Worm (Caenorhabditis elegans) whole organism, dauer: Measurements from ENCODE around the gene ZK1037.6.
"Not testable (repeated sequence)": the region's sequence is repeated elsewhere in the genome, so short reads cannot be mapped to it uniquely, and the experiment has no call there.

ENCODE experiments used
- unc-62 ChIP-seq: sonication (generic microtip); optimal IDR thresholded peaks from 2 replicates; lab custom pipeline; 2017; ENCODE audit warnings: missing biosample characterization, missing genetic modification reagents, missing genetic modification characterization

ZK1037.6 gene

DNA sequence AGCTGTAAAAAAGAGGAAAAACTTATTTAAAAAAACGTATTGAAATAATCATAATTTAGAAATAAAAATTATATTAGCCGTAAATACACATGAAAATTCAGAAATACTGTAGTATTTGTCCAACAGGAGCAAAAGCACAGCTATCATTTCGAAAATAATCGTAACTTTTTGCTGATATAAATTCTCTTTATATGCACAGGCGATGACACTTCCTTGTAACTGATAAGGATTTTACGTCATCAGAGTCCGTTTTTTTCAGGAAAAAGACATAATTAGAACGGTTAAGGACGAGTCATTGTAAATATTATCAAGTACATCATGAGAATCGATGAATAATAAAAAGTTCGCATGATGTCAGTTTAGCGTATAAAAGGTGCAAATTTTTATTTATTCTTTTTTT is 4.2 kb downstream of the ZK1037.6 start:
- no peak for TF ChIP-seq unc-62 (GFP tag; lab: Kevin White, UChicago)

DNA sequence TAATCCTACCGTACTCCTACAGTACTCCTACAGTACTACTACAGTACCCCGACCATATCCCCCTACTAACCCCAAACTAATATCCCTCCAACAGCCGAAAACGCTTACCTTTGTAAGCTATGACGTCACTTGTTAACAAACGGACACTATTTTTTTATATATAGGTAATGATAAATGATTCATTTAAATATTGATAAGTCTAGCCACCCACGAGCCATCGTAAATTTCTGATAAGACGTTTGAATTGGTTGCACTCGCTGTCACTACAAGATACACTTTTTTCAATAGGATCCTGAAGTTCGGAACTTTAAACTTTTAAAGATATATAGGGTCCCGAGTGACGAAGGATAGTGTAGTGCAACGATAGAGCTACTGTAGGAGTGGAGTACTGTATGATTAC is 4.9 kb downstream of the ZK1037.6 start, which contains the start of gene nhr-247:
nhr-247 (plus strand) TSS at position 330 of the 400 bp plus-strand sequence.
- TF ChIP-seq unc-62 (GFP tag; lab: Kevin White, UChicago) = not testable (repeated sequence)

DNA sequence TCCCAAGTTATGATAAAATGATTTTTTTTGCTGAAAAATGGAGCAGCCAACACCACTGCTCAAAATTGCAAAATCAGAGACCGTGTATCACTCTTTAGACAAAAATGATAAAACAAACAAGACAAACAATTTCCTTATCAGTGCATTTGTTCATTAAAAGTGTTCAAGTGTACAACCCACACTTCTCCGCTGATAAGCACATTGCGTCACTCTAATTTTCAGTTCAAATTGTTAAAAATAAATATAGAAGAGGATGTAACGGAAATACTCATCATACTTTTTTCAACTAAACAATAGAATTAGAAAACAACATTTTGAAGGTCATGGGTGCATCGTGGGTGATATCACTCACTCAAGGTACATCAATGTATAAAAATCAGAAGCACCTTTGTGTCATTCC is 9.0 kb downstream of the ZK1037.6 start, which contains the start of gene nhr-291:
nhr-291 (plus strand) TSS at position 324 of the 400 bp plus-strand sequence.
- TF ChIP-seq unc-62 (GFP tag; lab: Kevin White, UChicago) = no peak

DNA sequence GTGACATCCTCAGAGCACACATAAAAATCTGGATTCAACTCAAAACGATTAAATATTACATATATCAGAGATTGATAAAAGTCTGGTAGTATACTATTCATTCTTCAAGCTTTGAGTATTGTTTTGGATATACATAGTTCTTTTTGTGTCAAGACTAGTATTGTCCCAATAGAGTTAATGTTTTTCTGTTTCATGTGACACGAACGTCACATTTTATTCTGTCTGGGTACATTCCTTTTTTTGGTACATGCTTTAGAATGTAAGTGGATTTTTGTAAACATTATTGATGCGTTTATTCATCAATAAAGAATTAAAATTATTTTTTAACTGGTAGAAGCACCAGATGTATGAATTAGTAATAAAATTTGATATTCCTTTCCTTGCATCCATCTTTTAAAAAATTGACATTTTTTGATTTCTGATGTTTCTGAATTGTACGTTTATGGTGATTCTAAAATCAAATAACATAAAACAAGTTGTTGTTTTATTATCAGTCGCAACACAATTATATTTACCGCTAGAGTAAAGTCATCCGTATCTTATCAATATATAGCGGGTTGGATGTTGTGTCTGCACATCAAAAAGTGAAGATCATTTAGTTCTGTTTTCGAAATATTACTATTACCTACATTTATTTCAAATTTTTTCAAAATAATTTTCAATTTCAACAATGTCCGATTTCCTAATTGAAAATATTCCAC is 11.6 kb downstream of the ZK1037.6 start, which contains the start of the genes srt-22 and nhr-246:
srt-22 (minus strand) TSS at position 101 of the 701 bp plus-strand sequence.
nhr-246 (plus strand) TSS at position 651 of the 701 bp plus-strand sequence.
- no peak for TF ChIP-seq unc-62 (GFP tag; lab: Kevin White, UChicago)

DNA sequence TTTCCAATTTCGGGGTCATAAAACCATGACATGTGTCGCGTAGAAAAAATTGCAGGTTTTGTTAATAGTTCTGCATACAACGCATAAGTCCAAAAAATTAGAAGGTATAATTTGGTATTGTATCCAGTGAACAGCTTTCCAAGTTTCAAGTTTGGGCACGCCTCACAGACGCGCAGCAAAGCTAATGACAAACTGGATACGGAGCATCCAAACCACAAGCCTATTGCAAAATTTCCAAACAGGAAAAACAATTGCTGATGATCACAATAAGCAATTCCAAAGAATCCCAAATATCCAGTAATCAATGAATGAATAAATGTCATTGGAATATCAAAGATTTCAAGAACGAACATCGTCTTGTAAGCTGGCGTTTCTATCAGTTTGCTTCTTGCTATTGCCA is 14.1 kb downstream of the ZK1037.6 start:
- TF ChIP-seq unc-62 (GFP tag; lab: Kevin White, UChicago) = no peak

DNA sequence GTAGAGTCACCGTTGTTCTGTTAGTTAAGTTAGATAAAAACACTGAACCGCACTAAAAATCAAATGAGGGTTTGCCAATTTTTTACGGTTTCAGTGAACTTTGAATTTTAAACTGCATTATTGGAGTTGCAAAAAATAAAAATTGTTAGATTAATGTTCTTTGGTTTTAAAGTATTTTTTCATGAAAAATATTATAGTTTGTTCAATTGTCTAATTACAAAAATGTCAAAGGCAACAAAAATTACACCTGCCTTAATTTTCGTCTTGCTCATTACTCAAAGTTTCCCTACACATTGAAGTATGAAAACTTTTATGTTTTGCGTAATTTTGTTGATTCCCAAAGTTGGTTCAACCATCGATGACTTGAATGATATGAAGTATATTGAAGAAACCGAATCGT is 16.8 kb downstream of the ZK1037.6 start, which contains the start of gene irld-62:
irld-62 (plus strand) TSS at position 301 of the 400 bp plus-strand sequence.
- no peak for TF ChIP-seq unc-62 (GFP tag; lab: Kevin White, UChicago)

DNA sequence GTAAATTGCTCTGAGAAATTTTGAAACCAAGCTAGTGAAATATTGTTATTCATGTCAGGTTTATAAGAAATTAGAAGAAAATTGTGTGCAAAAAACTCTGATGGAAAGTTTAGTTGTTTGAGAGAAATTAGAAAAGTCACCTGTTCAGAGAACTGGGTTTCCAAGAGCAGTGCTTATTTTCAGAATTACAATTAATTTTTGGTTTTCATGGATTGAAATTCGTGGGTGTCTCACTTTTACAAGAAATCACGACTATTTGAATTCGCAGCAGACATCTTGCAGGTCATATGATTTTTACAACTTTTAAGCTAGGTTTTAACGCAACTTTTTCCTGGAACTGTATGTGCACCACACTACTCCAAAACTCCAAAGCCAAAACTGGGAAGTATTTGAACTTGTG is 18.6 kb downstream of the ZK1037.6 start, which contains the start of gene srz-10:
srz-10 (minus strand) TSS at position 88 of the 400 bp plus-strand sequence.
- no peak for TF ChIP-seq unc-62 (GFP tag; lab: Kevin White, UChicago)

DNA sequence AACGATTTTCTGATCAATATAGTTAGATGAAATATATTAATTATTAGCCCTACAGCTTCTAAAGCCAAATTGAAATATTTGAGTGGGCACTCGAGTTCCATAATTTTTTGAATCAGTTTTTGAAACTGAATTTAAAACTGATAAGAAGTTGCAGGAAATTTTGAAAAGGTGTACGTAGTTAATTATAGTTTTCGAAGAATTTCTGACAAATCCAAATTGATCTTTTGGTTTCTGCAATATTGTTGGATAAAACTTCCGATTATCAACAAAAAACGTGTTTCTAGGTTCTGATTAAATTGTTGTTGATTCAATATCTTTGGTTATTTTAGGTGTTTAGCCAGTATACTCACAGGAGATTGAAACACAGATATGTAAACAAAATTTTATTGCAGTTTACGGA is 20.9 kb downstream of the ZK1037.6 start, which contains the start of gene T26H8.4:
T26H8.4 (minus strand) TSS at position 101 of the 400 bp plus-strand sequence.
- no peak for TF ChIP-seq unc-62 (GFP tag; lab: Kevin White, UChicago)

DNA sequence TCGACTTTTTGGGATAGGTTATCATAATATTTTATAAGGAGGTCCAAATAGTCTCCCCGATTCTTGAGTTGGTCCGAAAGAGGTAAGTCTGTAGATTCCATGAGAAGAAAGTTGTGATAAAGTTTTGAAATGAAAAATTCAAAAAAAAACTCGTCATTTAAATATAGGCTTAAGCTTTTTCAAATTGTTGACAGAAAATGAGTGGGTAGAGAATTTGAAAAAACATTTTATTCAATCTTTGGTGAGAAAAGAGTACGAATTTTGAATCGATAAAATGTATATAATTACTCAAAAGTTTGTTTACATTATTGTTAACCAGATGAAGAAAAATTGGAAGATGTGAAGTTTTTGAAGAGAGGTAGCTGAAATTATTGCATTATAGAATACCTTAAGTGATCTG is 22.1 kb downstream of the ZK1037.6 start, which contains the start of gene T26H8.5:
T26H8.5 (minus strand) TSS at position 101 of the 400 bp plus-strand sequence.
- no peak for TF ChIP-seq unc-62 (GFP tag; lab: Kevin White, UChicago)

DNA sequence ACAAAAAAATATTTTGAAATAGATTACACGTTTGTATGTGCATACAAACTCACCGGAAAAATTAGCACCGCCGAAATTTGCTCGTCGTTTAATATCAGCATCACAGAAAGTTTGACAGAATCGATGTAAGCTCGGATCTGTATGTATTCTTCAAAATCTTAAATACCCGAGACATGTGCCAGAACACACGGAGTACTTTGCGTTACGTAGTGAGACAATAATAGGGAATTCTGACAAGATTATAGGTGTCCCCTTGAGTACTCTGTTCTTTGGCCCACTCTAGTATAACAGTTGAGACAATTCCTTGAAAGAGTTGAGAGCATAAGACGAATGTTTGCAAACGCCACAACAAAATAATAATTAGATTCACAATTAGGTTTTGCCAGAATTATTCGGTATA is 24.0 kb downstream of the ZK1037.6 start, which contains the start of gene srx-48:
srx-48 (minus strand) TSS at position 101 of the 400 bp plus-strand sequence.
- no peak for TF ChIP-seq unc-62 (GFP tag; lab: Kevin White, UChicago)

DNA sequence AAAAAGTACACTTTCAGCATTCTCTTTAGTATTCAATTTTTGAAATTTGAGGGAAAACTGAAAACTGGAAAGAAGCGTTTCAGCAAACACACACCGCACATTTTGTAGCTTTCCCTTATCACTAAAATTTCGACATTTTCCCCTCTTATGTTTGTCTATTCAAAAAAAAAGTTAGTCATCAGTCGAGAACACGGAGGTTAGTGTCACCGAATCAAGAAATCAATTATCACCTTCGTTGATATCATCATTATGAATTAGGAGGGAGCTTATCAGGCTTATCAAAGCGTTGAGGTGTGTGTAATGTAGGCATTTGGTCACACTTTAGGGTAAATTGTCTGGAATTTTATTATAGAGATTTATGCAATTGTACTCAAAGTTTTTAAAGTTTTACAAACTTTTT is 29.0 kb downstream of the ZK1037.6 start, which contains the start of gene cpr-3:
cpr-3 (minus strand) TSS at position 104 of the 400 bp plus-strand sequence.
- TF ChIP-seq unc-62 (GFP tag; lab: Kevin White, UChicago) = no peak

DNA sequence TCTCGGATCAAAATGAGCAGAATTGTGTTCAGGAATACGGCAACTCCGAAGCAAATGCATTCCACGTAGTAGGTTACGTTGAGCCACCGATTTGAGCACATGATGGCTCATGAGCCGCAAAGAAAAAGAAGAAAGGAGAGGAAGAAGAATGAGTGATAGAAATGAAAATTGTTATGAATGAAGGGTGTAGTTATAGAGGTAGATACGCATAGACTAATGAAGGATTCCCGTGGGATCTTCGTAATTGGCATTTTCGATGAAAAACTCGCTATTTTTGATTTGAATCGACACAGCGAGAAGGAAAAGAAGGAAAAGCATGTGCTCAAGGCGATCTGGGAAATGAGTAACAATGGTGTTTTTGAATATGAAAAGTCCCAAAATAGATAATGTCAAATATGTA is 33.7 kb downstream of the ZK1037.6 start, which contains the start of gene str-96:
str-96 (minus strand) TSS at position 101 of the 400 bp plus-strand sequence.
- no peak for TF ChIP-seq unc-62 (GFP tag; lab: Kevin White, UChicago)

DNA sequence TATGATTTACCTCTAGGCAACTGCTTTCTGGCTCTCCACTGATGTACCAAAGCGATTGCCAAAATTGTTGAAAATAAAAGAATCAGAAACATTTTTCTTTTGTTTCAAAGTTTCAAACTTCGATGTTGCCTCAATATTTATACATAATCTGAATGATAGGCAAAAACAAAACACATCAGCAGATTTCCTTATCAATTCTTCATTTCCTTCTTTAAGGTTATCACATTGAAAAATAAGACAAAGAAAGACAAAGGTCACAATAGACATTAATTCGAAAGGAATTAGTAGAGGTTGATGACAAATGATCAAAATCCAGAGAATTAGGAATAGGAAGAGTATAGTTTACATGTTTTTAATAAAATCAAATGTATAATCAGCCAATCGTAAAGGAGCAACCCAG is 36.6 kb downstream of the ZK1037.6 start, which contains the start of gene cyp-34A2:
cyp-34A2 (minus strand) TSS at position 101 of the 400 bp plus-strand sequence.
- no peak for TF ChIP-seq unc-62 (GFP tag; lab: Kevin White, UChicago)

DNA sequence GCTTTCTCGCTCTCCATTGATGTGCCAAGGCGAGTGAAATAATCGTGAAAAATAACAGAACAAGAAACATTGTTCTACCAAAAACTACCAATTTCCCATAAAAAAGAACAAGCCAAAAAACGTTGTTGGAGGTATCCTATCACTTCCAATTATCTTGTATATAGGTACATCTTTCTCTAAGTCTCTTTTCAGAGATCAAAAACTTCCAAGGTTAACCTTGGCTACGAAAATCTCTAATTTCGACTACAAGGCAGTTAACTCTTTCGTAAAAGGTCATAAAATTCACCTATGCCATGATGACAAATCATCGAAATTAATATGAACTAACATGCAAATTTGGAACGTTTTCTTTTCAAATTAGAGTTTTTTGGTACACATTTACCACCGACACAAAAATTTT is 39.7 kb downstream of the ZK1037.6 start, which contains the start of gene cyp-34A1:
cyp-34A1 (minus strand) TSS at position 101 of the 400 bp plus-strand sequence.
- no peak for TF ChIP-seq unc-62 (GFP tag; lab: Kevin White, UChicago)

DNA sequence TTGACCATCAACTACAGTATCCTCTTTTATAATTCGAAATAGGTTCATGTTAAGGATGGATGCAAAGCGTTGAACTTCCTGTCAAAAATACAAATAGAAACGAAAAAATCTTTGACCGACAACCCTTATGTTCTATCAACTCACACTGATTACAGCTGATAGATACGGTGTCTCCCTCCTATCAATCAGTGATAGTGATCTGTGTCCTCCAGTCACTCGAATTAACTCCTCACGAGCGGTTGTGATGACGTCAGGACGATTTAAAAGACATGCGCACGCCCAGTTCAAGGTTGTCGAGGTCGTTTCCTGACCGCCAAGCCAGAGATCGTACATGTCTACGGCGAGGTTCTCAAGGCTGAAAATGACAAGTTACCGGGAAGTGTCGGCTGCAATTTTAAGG is 41.6 kb downstream of the ZK1037.6 start:
- no peak for TF ChIP-seq unc-62 (GFP tag; lab: Kevin White, UChicago)
